Worm (Caenorhabditis elegans) whole organism, L2 larva: ENCODE data around the gene nkb-2.

ENCODE experiments used
- C34F6.9 ChIP-seq: fragments of 150-350 bp; optimal IDR thresholded peaks from 2 replicates; lab custom pipeline; 2014; ENCODE audit warnings: missing biosample characterization, missing genetic modification characterization
- R02D3.7 ChIP-seq: fragments of 150-350 bp; optimal IDR thresholded peaks from 2 replicates; lab custom pipeline; 2014; ENCODE audit warnings: missing biosample characterization, missing genetic modification characterization
- ZK546.5 ChIP-seq: sonication (generic microtip); optimal IDR thresholded peaks from 2 replicates; lab custom pipeline; 2017; ENCODE audit warnings: missing biosample characterization, missing genetic modification characterization
- blmp-1 ChIP-seq: sonication (generic microtip); optimal IDR thresholded peaks from 2 replicates; lab custom pipeline; 2017; ENCODE audit warnings: missing genetic modification characterization, mild to moderate bottlenecking, missing compliant biosample characterization, antibody characterized with exemption, moderate library complexity; ENCODE audit not compliant: insufficient read depth
- ceh-82 ChIP-seq: fragments of 150-350 bp; optimal IDR thresholded peaks from 2 replicates; lab custom pipeline; 2014; ENCODE audit warnings: missing biosample characterization, missing genetic modification characterization
- elt-1 ChIP-seq: fragments of 150-350 bp; optimal IDR thresholded peaks from 2 replicates; lab custom pipeline; 2014; ENCODE audit warnings: missing biosample characterization, missing genetic modification characterization
- elt-3 ChIP-seq: sonication (generic microtip); optimal IDR thresholded peaks from 2 replicates; lab custom pipeline; 2017; ENCODE audit warnings: missing biosample characterization, missing genetic modification characterization
- lin-39 ChIP-seq: fragments of 150-350 bp; optimal IDR thresholded peaks from 2 replicates; lab custom pipeline; 2014; ENCODE audit warnings: missing biosample characterization, missing genetic modification reagents, missing genetic modification characterization
- nhr-10 ChIP-seq: sonication (generic microtip); optimal IDR thresholded peaks from 2 replicates; lab custom pipeline; 2017; ENCODE audit warnings: missing biosample characterization, missing genetic modification characterization
- nhr-12 ChIP-seq: fragments of 150-350 bp; optimal IDR thresholded peaks from 2 replicates; lab custom pipeline; 2014; ENCODE audit warnings: missing biosample characterization, missing genetic modification characterization
- nhr-25 ChIP-seq: fragments of 150-350 bp; sonication (generic microtip); optimal IDR thresholded peaks from 3 replicates; lab custom pipeline; 2014; ENCODE audit warnings: missing biosample characterization, missing genetic modification characterization
- skn-1 ChIP-seq: sonication (generic microtip); optimal IDR thresholded peaks from 2 replicates; lab custom pipeline; 2017; ENCODE audit warnings: missing biosample characterization, missing genetic modification characterization
- snpc-4 ChIP-seq: fragments of 150-350 bp; optimal IDR thresholded peaks from 2 replicates; lab custom pipeline; 2014; ENCODE audit warnings: missing biosample characterization, missing genetic modification characterization

DNA sequence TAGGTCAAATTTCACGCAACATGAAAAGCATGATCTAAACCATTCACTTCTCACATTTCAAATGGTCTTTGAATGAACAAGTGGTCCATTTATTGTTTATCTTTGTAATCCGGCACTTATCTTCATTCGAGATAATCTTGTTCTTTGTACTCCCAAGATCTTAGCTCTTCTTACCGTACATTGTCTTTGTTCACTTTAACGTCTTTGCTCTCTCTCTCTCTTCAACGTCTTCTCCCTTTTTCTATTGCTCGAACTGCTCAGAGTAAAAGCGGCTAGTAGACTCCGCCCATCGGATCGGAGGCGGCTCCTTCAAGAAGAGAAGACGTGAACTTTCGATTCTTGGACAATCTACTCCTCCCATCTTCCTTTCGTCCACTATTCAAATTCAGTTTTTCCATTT lies 45.9 kb downstream of the nkb-2 start, which contains the start of gene F56C4.1:
- TF ChIP-seq C34F6.9 (tag; lab: Kevin White, UChicago) (no peak), blmp-1 (tag; lab: Kevin White, UChicago) (no peak), skn-1 (no peak), ZK546.5 (tag; lab: Kevin White, UChicago) (no peak), elt-3 (tag; lab: Kevin White, UChicago) (no peak), nhr-10 (tag; lab: Kevin White, UChicago) (no peak), elt-1 (tag; lab: Kevin White, UChicago) (no peak), nhr-25 (tag; lab: Kevin White, UChicago) (no peak), lin-39 (tag; lab: Kevin White, UChicago) (no peak), nhr-12 (tag; lab: Kevin White, UChicago) (no peak), snpc-4 (tag; lab: Kevin White, UChicago) (no peak), R02D3.7 (tag; lab: Kevin White, UChicago) (no peak), ceh-82 (tag; lab: Kevin White, UChicago) (no peak)
